Fruit fly (Drosophila melanogaster) whole organism, embryonic: ENCODE results near the gene Gcna.
A peak's percentile ranks its signal among the peaks of the same experiment; 100 is the strongest.

Experiments used
- Atf3 ChIP-seq: fragments of 200-800 bp; sonication (Bioruptor generic); optimal IDR thresholded peaks from 3 replicates; lab custom pipeline; 2016; ENCODE audit warnings: missing biosample characterization, missing genetic modification characterization
- CG10209 ChIP-seq: fragments of 200-800 bp; sonication (Bioruptor generic); optimal IDR thresholded peaks from 3 replicates; lab custom pipeline; 2017; ENCODE audit warnings: missing biosample characterization, mild to moderate bottlenecking, missing genetic modification characterization, missing genetic modification reagents
- CG11093 ChIP-seq: fragments of 200-800 bp; sonication (Bioruptor generic); IDR thresholded peaks from 3 replicates; pipeline ENCODE4 v1.3.6; 2022; ENCODE audit warnings: missing biosample characterization, missing genetic modification characterization
- CG13287 ChIP-seq: fragments of 200-800 bp; sonication (Bioruptor generic); IDR thresholded peaks from 2 replicates; pipeline ENCODE4 v1.3.6; 2022; ENCODE audit warnings: missing biosample characterization, missing genetic modification characterization; ENCODE audit not compliant: partially characterized antibody
- CG14667 ChIP-seq: fragments of 200-800 bp; sonication (Bioruptor generic); IDR thresholded peaks from 2 replicates; pipeline ENCODE4 v1.3.6; 2022; ENCODE audit warnings: missing biosample characterization, missing genetic modification characterization
- CG14965 ChIP-seq: fragments of 200-800 bp; sonication (Bioruptor generic); optimal IDR thresholded peaks from 2 replicates; lab custom pipeline; 2016; ENCODE audit warnings: missing biosample characterization, missing genetic modification characterization, borderline replicate concordance
- CG15011 ChIP-seq: fragments of 200-800 bp; sonication (Bioruptor generic); optimal IDR thresholded peaks from 3 replicates; lab custom pipeline; 2018; ENCODE audit warnings: missing biosample characterization, mild to moderate bottlenecking, missing genetic modification characterization
- CG1647 ChIP-seq: fragments of 200-800 bp; sonication (Bioruptor generic); optimal IDR thresholded peaks from 3 replicates; lab custom pipeline; 2016; ENCODE audit warnings: missing biosample characterization, missing genetic modification characterization
- CG17802 ChIP-seq: fragments of 200-800 bp; sonication (Bioruptor generic); optimal IDR thresholded peaks from 2 replicates; lab custom pipeline; 2018; ENCODE audit warnings: missing biosample characterization, mild to moderate bottlenecking, missing genetic modification characterization, moderate library complexity
- CG18011 ChIP-seq: fragments of 200-800 bp; sonication (Bioruptor generic); optimal IDR thresholded peaks from 2 replicates; lab custom pipeline; 2017; ENCODE audit warnings: missing biosample characterization, missing genetic modification characterization, mild to moderate bottlenecking, moderate library complexity, missing genotype
- CG1832 ChIP-seq: fragments of 200-800 bp; sonication (Bioruptor generic); optimal IDR thresholded peaks from 2 replicates; lab custom pipeline; 2017; ENCODE audit warnings: missing biosample characterization, mild to moderate bottlenecking, missing genetic modification characterization, inconsistent platforms
- CG2202 ChIP-seq: fragments of 200-800 bp; sonication (Bioruptor generic); optimal IDR thresholded peaks from 2 replicates; lab custom pipeline; 2018; ENCODE audit warnings: missing biosample characterization, mild to moderate bottlenecking, missing genetic modification characterization
- CG2678 ChIP-seq: fragments of 200-800 bp; sonication (Bioruptor generic); optimal IDR thresholded peaks from 3 replicates; lab custom pipeline; 2019; ENCODE audit warnings: missing biosample characterization, mild to moderate bottlenecking, missing genetic modification characterization, moderate library complexity
- CG2712 ChIP-seq: fragments of 200-800 bp; optimal IDR thresholded peaks from 3 replicates; lab custom pipeline; 2019; ENCODE audit warnings: missing biosample characterization, mild to moderate bottlenecking, missing genetic modification characterization, moderate library complexity
- CG3065 ChIP-seq: fragments of 200-800 bp; sonication (Bioruptor generic); optimal IDR thresholded peaks from 2 replicates; lab custom pipeline; 2016; ENCODE audit warnings: missing biosample characterization, missing genetic modification characterization
- CG3163 ChIP-seq: fragments of 200-800 bp; sonication (Bioruptor generic); optimal IDR thresholded peaks from 3 replicates; lab custom pipeline; 2016; ENCODE audit warnings: missing biosample characterization, missing genetic modification characterization
- CG33213 ChIP-seq: fragments of 200-800 bp; sonication (Bioruptor generic); optimal IDR thresholded peaks from 3 replicates; lab custom pipeline; 2016; ENCODE audit warnings: missing biosample characterization, missing genetic modification characterization
- CG6854 ChIP-seq: fragments of 200-800 bp; sonication (Bioruptor generic); optimal IDR thresholded peaks from 3 replicates; lab custom pipeline; 2017; ENCODE audit warnings: missing biosample characterization, mild to moderate bottlenecking, missing genetic modification characterization
- CG9609 ChIP-seq: fragments of 200-800 bp; sonication (Bioruptor generic); optimal IDR thresholded peaks from 3 replicates; lab custom pipeline; 2016; ENCODE audit warnings: missing biosample characterization, missing genetic modification characterization
- CrebB ChIP-seq: fragments of 200-800 bp; sonication (Bioruptor generic); optimal IDR thresholded peaks from 3 replicates; lab custom pipeline; 2018; ENCODE audit warnings: missing biosample characterization, mild to moderate bottlenecking, missing genetic modification characterization
- D19A ChIP-seq: fragments of 200-800 bp; optimal IDR thresholded peaks from 3 replicates; lab custom pipeline; 2019; ENCODE audit warnings: missing biosample characterization, mild to moderate bottlenecking, missing genetic modification characterization, moderate library complexity
- D19B ChIP-seq: fragments of 200-800 bp; sonication (Bioruptor generic); optimal IDR thresholded peaks from 2 replicates; lab custom pipeline; 2017; ENCODE audit warnings: missing biosample characterization, mild to moderate bottlenecking, missing genetic modification characterization
- Doc3 ChIP-seq: fragments of 200-800 bp; sonication (Bioruptor generic); IDR thresholded peaks from 3 replicates; pipeline ENCODE4 v1.3.6; 2022; ENCODE audit warnings: missing biosample characterization, missing genetic modification characterization; ENCODE audit not compliant: partially characterized antibody
- ERR ChIP-seq: fragments of 200-800 bp; sonication (Bioruptor generic); optimal IDR thresholded peaks from 2 replicates; lab custom pipeline; 2016; ENCODE audit warnings: missing biosample characterization, missing genetic modification characterization
- HLHmδ ChIP-seq: fragments of 200-800 bp; sonication (Bioruptor generic); optimal IDR thresholded peaks from 2 replicates; lab custom pipeline; 2018; ENCODE audit warnings: missing biosample characterization, mild to moderate bottlenecking, missing genetic modification characterization, moderate library complexity
- Lim3 ChIP-seq: fragments of 200-800 bp; sonication (Bioruptor generic); IDR thresholded peaks from 2 replicates; pipeline ENCODE4 v1.3.6; 2022; ENCODE audit warnings: missing biosample characterization, missing genetic modification characterization
- Meics ChIP-seq: fragments of 200-800 bp; sonication (Bioruptor generic); optimal IDR thresholded peaks from 2 replicates; lab custom pipeline; 2017; ENCODE audit warnings: missing biosample characterization, mild to moderate bottlenecking, missing genetic modification characterization
- Nf-YA ChIP-seq: fragments of 200-800 bp; sonication (Bioruptor generic); IDR thresholded peaks from 2 replicates; pipeline ENCODE4 v1.3.6; 2022; ENCODE audit warnings: missing biosample characterization, missing genetic modification characterization
- Oaz ChIP-seq: fragments of 200-800 bp; sonication (Bioruptor generic); IDR thresholded peaks from 2 replicates; pipeline ENCODE4 v1.3.6; 2022; ENCODE audit warnings: missing biosample characterization, missing genetic modification characterization
- Ravus ChIP-seq: fragments of 200-800 bp; sonication (Bioruptor generic); IDR thresholded peaks from 2 replicates; pipeline ENCODE4 v1.3.6; 2022; ENCODE audit warnings: missing biosample characterization, missing genetic modification characterization
- Scr ChIP-seq: fragments of 200-800 bp; sonication (Bioruptor generic); IDR thresholded peaks from 2 replicates; pipeline ENCODE4 v1.3.6; 2022; ENCODE audit warnings: missing biosample characterization, missing genetic modification characterization; ENCODE audit not compliant: partially characterized antibody
- al ChIP-seq: fragments of 200-800 bp; sonication (Bioruptor generic); IDR thresholded peaks from 2 replicates; pipeline ENCODE4 v1.3.6; 2022; ENCODE audit warnings: missing biosample characterization, missing genetic modification characterization
- chif ChIP-seq, 2 experiments: fragments of 200-800 bp; sonication (Bioruptor generic); optimal IDR thresholded peaks; 3 replicates each; lab custom pipeline; 2016; ENCODE audit warnings: missing biosample characterization in 2 of 2, missing genetic modification characterization in 2 of 2
- corto ChIP-seq: fragments of 200-800 bp; sonication (Bioruptor generic); optimal IDR thresholded peaks from 2 replicates; lab custom pipeline; 2016; ENCODE audit warnings: missing biosample characterization, mild to moderate bottlenecking, missing genetic modification characterization, moderate library complexity
- dan ChIP-seq: fragments of 200-800 bp; sonication (Bioruptor generic); IDR thresholded peaks from 2 replicates; pipeline ENCODE4 v1.3.6; 2022; ENCODE audit warnings: missing biosample characterization, missing genetic modification characterization
- dmrt99B ChIP-seq: fragments of 200-800 bp; sonication (Bioruptor generic); optimal IDR thresholded peaks from 2 replicates; lab custom pipeline; 2018; ENCODE audit warnings: missing biosample characterization, mild to moderate bottlenecking, missing genetic modification characterization, moderate library complexity
- dysf ChIP-seq: fragments of 200-800 bp; sonication (Bioruptor generic); IDR thresholded peaks from 3 replicates; pipeline ENCODE4 v1.3.6; 2022; ENCODE audit warnings: missing biosample characterization, missing genetic modification characterization
- gem ChIP-seq: fragments of 200-800 bp; sonication (Bioruptor generic); optimal IDR thresholded peaks from 2 replicates; lab custom pipeline; 2019; ENCODE audit warnings: missing biosample characterization, mild to moderate bottlenecking, missing genetic modification characterization, moderate library complexity
- gsb ChIP-seq: fragments of 200-800 bp; sonication (Bioruptor generic); IDR thresholded peaks from 2 replicates; pipeline ENCODE4 v1.3.6; 2022; ENCODE audit warnings: missing biosample characterization, missing genetic modification characterization
- knrl ChIP-seq: fragments of 200-800 bp; sonication (Bioruptor generic); IDR thresholded peaks from 3 replicates; pipeline ENCODE4 v1.3.6; 2022; ENCODE audit warnings: missing biosample characterization, missing genetic modification characterization; ENCODE audit not compliant: partially characterized antibody
- nmo ChIP-seq: fragments of 200-800 bp; sonication (Bioruptor generic); optimal IDR thresholded peaks from 2 replicates; lab custom pipeline; 2018; ENCODE audit warnings: missing biosample characterization, mild to moderate bottlenecking, missing genetic modification characterization, moderate library complexity
- schlank ChIP-seq: fragments of 200-800 bp; sonication (Bioruptor generic); optimal IDR thresholded peaks from 2 replicates; lab custom pipeline; 2018; ENCODE audit warnings: missing biosample characterization, mild to moderate bottlenecking, missing genetic modification characterization
- slou ChIP-seq: fragments of 200-800 bp; sonication (Bioruptor generic); optimal IDR thresholded peaks from 3 replicates; lab custom pipeline; 2016; ENCODE audit warnings: missing biosample characterization, missing genetic modification characterization
- slp2 ChIP-seq: fragments of 200-800 bp; sonication (Bioruptor generic); optimal IDR thresholded peaks from 2 replicates; lab custom pipeline; 2016; ENCODE audit warnings: missing biosample characterization, missing genetic modification characterization
- ttk ChIP-seq: fragments of 200-800 bp; sonication (Bioruptor generic); IDR thresholded peaks from 2 replicates; pipeline ENCODE4 v2.1.2; 2022; ENCODE audit warnings: missing biosample characterization, missing genetic modification characterization
- tup ChIP-seq: fragments of 200-800 bp; sonication (Bioruptor generic); optimal IDR thresholded peaks from 2 replicates; lab custom pipeline; 2016; ENCODE audit warnings: missing biosample characterization, mild to moderate bottlenecking, missing genetic modification characterization, moderate library complexity
- unc-4 ChIP-seq: fragments of 200-800 bp; sonication (Bioruptor generic); IDR thresholded peaks from 2 replicates; pipeline ENCODE4 v1.3.6; 2022; ENCODE audit warnings: missing biosample characterization, missing genetic modification characterization; ENCODE audit not compliant: partially characterized antibody
- unpg ChIP-seq: fragments of 200-800 bp; sonication (Bioruptor generic); optimal IDR thresholded peaks from 3 replicates; lab custom pipeline; 2018; ENCODE audit warnings: missing biosample characterization, mild to moderate bottlenecking, missing genetic modification characterization, moderate library complexity

Gene Gcna

DNA sequence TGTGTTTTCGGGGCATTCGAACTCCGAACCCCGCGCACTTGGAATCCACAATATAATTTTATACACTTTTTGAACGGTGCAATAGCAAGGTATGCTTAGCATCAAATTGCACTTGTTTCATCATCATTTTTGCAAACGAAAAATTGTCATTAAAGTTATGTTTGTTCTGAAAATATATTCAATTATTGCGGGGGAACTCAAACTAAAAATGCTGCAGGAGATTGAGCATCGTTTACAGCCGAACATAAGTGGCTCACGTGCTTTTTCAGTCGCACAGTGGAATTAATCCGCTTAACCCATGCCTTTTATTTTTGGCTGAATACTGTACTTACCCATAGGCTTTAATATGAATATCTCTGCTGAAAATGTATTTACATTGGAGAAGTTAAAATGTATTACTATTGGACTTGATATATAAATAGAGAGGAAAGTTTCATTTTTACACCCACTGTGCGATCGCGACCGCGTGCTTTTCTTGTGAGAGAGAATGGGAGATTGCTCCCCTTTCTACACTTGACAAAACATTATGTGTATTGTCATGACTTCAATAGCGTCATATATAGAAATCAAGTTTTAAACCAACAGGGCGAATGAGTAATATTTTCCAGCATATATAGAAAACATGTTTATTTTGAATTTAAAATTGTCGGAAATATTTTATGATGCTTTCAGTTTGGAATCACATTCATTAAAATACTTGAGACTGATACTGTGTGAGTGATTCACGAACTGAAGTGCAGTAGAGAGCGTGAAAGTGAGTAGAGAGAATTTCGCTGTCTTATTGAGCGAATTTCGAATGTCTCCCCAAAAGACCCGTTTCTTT, 35.0 kb downstream of the Gcna start (continued):
- peak; percentile 88 for TF ChIP-seq schlank
- TF ChIP-seq CG2202 (tag; lab: Kevin White, UChicago) = peak; percentile 73
- peak; percentile 88 for TF ChIP-seq ERR (GFP tag; lab: Kevin White, UChicago)
- TF ChIP-seq CG18011 (GFP tag; lab: Kevin White, UChicago) = peak; percentile 81
- peak; percentile 92 for TF ChIP-seq CG9609 (GFP tag; lab: Kevin White, UChicago)
- TF ChIP-seq CrebB = peak; percentile 96
- peak; percentile 49; the same call in 2 of the 3 replicates for TF ChIP-seq knrl (GFP tag; lab: Robert Waterston, UW)
- peak; percentile 95 for TF ChIP-seq CG2712 (tag; lab: Kevin White, UChicago)
- TF ChIP-seq Meics = peak; percentile 96
- no peak for TF ChIP-seq HLHmδ (GFP tag; lab: Kevin White, UChicago)
- peak; percentile 99 for TF ChIP-seq unpg (GFP tag; lab: Kevin White, UChicago)
- peak; percentile 94 for TF ChIP-seq CG15011
- peak; percentile 12; the same call in 1 of the 2 replicates for TF ChIP-seq CG13287 (GFP tag; lab: Robert Waterston, UW)
- TF ChIP-seq gsb (GFP tag; lab: Robert Waterston, UW) = peak; percentile 94
- peak; percentile 98 for TF ChIP-seq ttk (GFP tag; lab: Robert Waterston, UW)
- peak; percentile 86 for TF ChIP-seq CG17802
- peak; percentile 88 for TF ChIP-seq slou
- peak; percentile 92 for TF ChIP-seq CG6854 (GFP tag; lab: Kevin White, UChicago)
- TF ChIP-seq dysf (GFP tag; lab: Robert Waterston, UW) = peak; percentile 97
- no peak for TF ChIP-seq unc-4 (GFP tag; lab: Robert Waterston, UW)
- peak; percentile 86 for TF ChIP-seq slp2 (GFP tag; lab: Kevin White, UChicago)
- TF ChIP-seq Atf3 (GFP tag; lab: Kevin White, UChicago) = peak; percentile 94
- peak; percentile 97 for TF ChIP-seq CG2678
- peak; percentile 92 for TF ChIP-seq D19A (tag; lab: Kevin White, UChicago)
- peak; percentile 75 for TF ChIP-seq CG3065 (GFP tag; lab: Kevin White, UChicago)
- TF ChIP-seq Oaz = peak; percentile 94
- peak; percentile 95 for TF ChIP-seq nmo (GFP tag; lab: Kevin White, UChicago)
- TF ChIP-seq CG33213 = peak; percentile 86
- TF ChIP-seq CG1647 = peak; percentile 88
- peak; percentile 64 for TF ChIP-seq CG14965 (GFP tag; lab: Kevin White, UChicago)
- peak; percentile 83 for TF ChIP-seq CG3163 (GFP tag; lab: Kevin White, UChicago)
- no peak for TF ChIP-seq Doc3 (GFP tag; lab: Robert Waterston, UW)
- TF ChIP-seq CG10209 (GFP tag; lab: Kevin White, UChicago) = peak; percentile 94
- TF ChIP-seq Ravus (GFP tag; lab: Robert Waterston, UW) = peak; percentile 84
- peak; percentile 90 for TF ChIP-seq tup (GFP tag; lab: Kevin White, UChicago)
- TF ChIP-seq dmrt99B (tag; lab: Kevin White, UChicago) = peak; percentile 96
- TF ChIP-seq D19B = peak; percentile 88
- peak; percentile 83 for TF ChIP-seq Lim3 (GFP tag; lab: Robert Waterston, UW)
- TF ChIP-seq chif (GFP tag; optimal IDR thresholded peaks at IDR 0.05; lab: Kevin White, UChicago) = peak; percentile 90 to 93
- peak; percentile 97 for TF ChIP-seq gem (tag; lab: Kevin White, UChicago)
- no peak for TF ChIP-seq CG1832 (GFP tag; lab: Kevin White, UChicago)
- peak; percentile 92 for TF ChIP-seq CG14667 (GFP tag; lab: Robert Waterston, UW)
- peak; percentile 89 for TF ChIP-seq CG11093
- TF ChIP-seq Nf-YA (GFP tag; lab: Robert Waterston, UW) = peak; percentile 95
- peak; percentile 95 for TF ChIP-seq al (GFP tag; lab: Robert Waterston, UW)
- TF ChIP-seq Scr (GFP tag; lab: Robert Waterston, UW) = 0 out of 2 replicates have a peak, but pooled peaks have one; percentile 29
- TF ChIP-seq corto = peak; percentile 94
- TF ChIP-seq dan (GFP tag; lab: Robert Waterston, UW) = peak; percentile 60; the same call in 1 of the 2 replicates
